Fruit fly (Drosophila melanogaster): Measurements from ENCODE around the gene CG32281.

dm6 chr3L:3218859-3219258 is 49.7 kb downstream of the CG32281 start, which contains the start of the genes hob and nSMase:
- TF ChIP-seq cic (GFP tag; optimal IDR thresholded peaks at IDR 0.05), result peak; percentile 47
- TF ChIP-seq kay (GFP tag; ENCODE audit: borderline replicate concordance), result no peak

Data from whole organism, adult.